Fruit fly (Drosophila melanogaster): Measurements from ENCODE around the gene CG13707.

dm6 chr3L:4814184-4814583, 25.7 kb downstream of the CG13707 start:
- no peak for TF ChIP-seq Sin3A (optimal IDR thresholded peaks at IDR 0.05)
- TF ChIP-seq Myc (optimal IDR thresholded peaks at IDR 0.05) = no peak
- no peak for TF ChIP-seq psq (optimal IDR thresholded peaks at IDR 0.05)

All from Kc167 (cell line).